Worm (Caenorhabditis elegans): ENCODE results near the gene srlf-23.

DNA sequence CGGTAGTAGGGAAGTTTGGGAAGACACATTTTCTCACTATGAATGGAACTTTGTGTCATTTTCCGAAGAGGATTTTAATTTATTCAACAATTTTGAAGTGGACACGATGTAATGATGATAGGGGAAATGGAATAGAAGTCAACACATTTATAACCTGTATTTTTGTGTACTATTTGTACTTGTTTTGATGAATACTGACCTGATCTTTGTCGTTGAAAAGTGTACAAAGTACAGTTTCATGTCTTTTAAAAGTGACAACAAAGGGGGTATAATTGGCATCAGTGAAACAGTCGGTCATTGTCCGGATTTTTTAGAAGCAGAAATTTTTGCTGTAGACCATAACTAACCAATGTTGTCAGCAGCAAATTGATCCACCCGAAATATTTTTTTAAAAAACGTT lies 4.1 kb downstream of the srlf-23 start, which contains the start of gene T02B11.6:
- TF ChIP-seq tbx-11 (GFP tag; IDR thresholded peaks at IDR 0.05) (no peak), flt-1 (GFP tag; IDR thresholded peaks at IDR 0.05) (no peak), ama-1 (optimal IDR thresholded peaks at IDR 0.05) (no peak)
